Worm (Caenorhabditis elegans): ENCODE measurements around the gene dpy-26.

ce11 chrIV:12468359-12468758 is 17.2 kb upstream of the dpy-26 start, which contains the start of gene igdb-2:
- TF ChIP-seq aly-2 (tag; optimal IDR thresholded peaks at IDR 0.05) (no peak), skn-1 (tag; optimal IDR thresholded peaks at IDR 0.05) (no peak), ces-1 (GFP tag; optimal IDR thresholded peaks at IDR 0.05) (no peak), pha-4 (GFP tag; IDR thresholded peaks at IDR 0.05) (no peak), pha-4 (tag; optimal IDR thresholded peaks at IDR 0.05) (no peak)

Measured in whole organism, L4 larva.